Worm (Caenorhabditis elegans): Measurements from ENCODE around the gene F15B9.10.

Gene F15B9.10

DNA sequence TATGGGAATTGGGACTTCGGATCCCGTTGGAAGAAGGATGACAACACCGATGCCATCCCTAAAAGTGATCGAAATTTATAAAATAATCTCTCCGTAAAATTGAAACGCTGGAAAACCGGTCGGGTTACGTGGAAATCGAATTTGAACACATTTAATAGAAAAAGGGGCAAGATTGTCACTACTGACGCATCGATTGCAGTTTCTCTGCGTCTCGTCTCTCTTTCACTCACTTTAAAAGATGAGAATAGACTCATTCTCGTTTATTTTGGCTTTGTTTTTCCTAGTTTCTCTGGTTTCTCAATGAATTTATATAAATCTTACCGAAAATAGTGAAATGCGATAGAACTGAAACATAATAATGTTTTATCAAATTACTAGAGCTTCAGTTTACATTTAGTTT lies 32.9 kb upstream of the F15B9.10 start, which contains the start of gene scyl-1 (continued):
- TF ChIP-seq hmg-1.1 (GFP tag; IDR thresholded peaks at IDR 0.05) (peak; percentile 52), mxl-3 (GFP tag; optimal IDR thresholded peaks at IDR 0.05) (peak; percentile 15), nhr-11 (tag; optimal IDR thresholded peaks at IDR 0.05) (peak; percentile 56), F37D6.2 (tag; optimal IDR thresholded peaks at IDR 0.05) (no peak), nhr-6 (tag; optimal IDR thresholded peaks at IDR 0.05) (peak; percentile 96), ceh-20 (GFP tag; IDR thresholded peaks at IDR 0.05) (0 out of 2 replicates have a peak, but pooled peaks have one; percentile 41), jun-1 (tag; optimal IDR thresholded peaks at IDR 0.05) (peak; percentile 8), lin-13 (GFP tag; optimal IDR thresholded peaks at IDR 0.05) (peak; percentile 74), nhr-102 (tag; optimal IDR thresholded peaks at IDR 0.05) (peak; percentile 45), T26A8.4 (GFP tag; IDR thresholded peaks at IDR 0.05) (peak; percentile 75), hlh-11 (tag; optimal IDR thresholded peaks at IDR 0.05) (peak; percentile 78), fos-1 (tag; optimal IDR thresholded peaks at IDR 0.05) (no peak), rbr-2 (tag; optimal IDR thresholded peaks at IDR 0.05) (peak; percentile 68), fkh-10 (GFP tag; optimal IDR thresholded peaks at IDR 0.05) (peak; percentile 23), mes-2 (tag; optimal IDR thresholded peaks at IDR 0.05; ENCODE audit: poor library complexity, severe bottlenecking) (peak; percentile 89), aha-1 (tag) (no peak)

DNA sequence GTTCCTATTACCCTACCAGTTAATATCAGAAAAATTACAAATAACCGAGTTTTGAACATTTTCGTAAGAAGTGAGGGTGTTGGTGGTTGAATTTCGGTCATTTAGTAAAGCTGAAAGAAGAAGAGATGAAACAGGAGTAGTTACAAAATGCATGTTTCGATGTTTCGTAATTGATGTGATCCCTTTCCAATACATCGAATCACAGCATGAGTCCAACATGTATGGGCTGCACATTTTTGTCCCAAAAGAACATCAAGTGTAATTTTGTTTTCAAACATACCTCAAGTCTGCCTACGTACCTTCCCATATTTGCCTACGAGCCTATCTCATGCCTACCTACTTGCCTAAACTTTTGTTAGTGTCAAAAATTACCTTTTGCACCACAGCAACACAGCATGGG lies 27.7 kb upstream of the F15B9.10 start, which contains the start of gene W07G4.2:
Gene W07G4.2, minus strand, starts transcription at position 101 of the 400 bp plus-strand sequence.
- TF ChIP-seq nhr-6 (tag; optimal IDR thresholded peaks at IDR 0.05) (no peak), tra-1 (GFP tag; IDR thresholded peaks at IDR 0.05) (no peak), set-16 (GFP tag; IDR thresholded peaks at IDR 0.05) (no peak), hmg-1.1 (GFP tag; IDR thresholded peaks at IDR 0.05) (no peak), php-3 (GFP tag; IDR thresholded peaks at IDR 0.05) (no peak), D1046.2 (GFP tag; IDR thresholded peaks at IDR 0.05) (no peak), Y75B8A.6 (GFP tag; IDR thresholded peaks at IDR 0.05) (no peak), madf-5 (GFP tag; IDR thresholded peaks at IDR 0.05) (no peak), ceh-62 (tag; optimal IDR thresholded peaks at IDR 0.05) (no peak), ceh-20 (GFP tag; IDR thresholded peaks at IDR 0.05) (no peak), unc-62 (GFP tag; optimal IDR thresholded peaks at IDR 0.05 in 1 of 2) (no peak), unc-62 (tag; optimal IDR thresholded peaks at IDR 0.05) (no peak), daf-16 (GFP tag; optimal IDR thresholded peaks at IDR 0.05) (no peak), daf-16 (tag; optimal IDR thresholded peaks at IDR 0.05) (no peak), ama-1 (optimal IDR thresholded peaks at IDR 0.05) (no peak), aly-2 (tag; optimal IDR thresholded peaks at IDR 0.05) (no peak), mes-2 (tag; optimal IDR thresholded peaks at IDR 0.05; ENCODE audit: poor library complexity, severe bottlenecking) (no peak), nhr-42 (GFP tag; IDR thresholded peaks at IDR 0.05) (no peak)

DNA sequence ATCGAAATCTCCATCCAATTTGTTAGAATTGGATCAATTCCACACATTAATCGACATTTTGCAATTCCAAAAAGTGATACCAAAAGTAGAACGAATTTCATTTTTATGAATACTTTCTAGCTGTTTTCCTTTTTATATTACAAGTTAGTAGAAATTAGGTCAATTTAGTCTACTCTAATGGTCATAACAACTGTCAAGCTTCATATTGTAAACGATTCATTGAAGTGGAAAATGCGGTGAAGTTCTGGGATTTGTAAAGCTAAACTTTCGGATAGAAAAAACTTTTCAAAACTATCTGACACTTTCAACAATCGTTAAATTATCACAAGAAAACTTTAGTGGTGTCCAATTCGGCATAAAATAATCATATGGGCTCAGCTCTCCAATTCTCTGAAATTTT lies 25.9 kb upstream of the F15B9.10 start, which contains the start of gene W07G4.7:
Gene W07G4.7, minus strand, starts transcription at position 101 of the 400 bp plus-strand sequence.
- TF ChIP-seq ces-1 (GFP tag; optimal IDR thresholded peaks at IDR 0.05) (no peak), aha-1 (tag) (no peak), tra-1 (GFP tag; IDR thresholded peaks at IDR 0.05) (no peak), F49E8.2 (tag; optimal IDR thresholded peaks at IDR 0.05; ENCODE audit: borderline replicate concordance) (no peak), madf-5 (GFP tag; IDR thresholded peaks at IDR 0.05) (no peak), ceh-44 (GFP tag; IDR thresholded peaks at IDR 0.05) (no peak), daf-8 (GFP tag; IDR thresholded peaks at IDR 0.05) (no peak), egl-43 (GFP tag; IDR thresholded peaks at IDR 0.05) (no peak), dpl-1 (GFP tag; optimal IDR thresholded peaks at IDR 0.05) (no peak), F26F4.8 (GFP tag; conservative IDR thresholded peaks at IDR 0.05) (no peak), nhr-10 (tag; optimal IDR thresholded peaks at IDR 0.05) (no peak)

DNA sequence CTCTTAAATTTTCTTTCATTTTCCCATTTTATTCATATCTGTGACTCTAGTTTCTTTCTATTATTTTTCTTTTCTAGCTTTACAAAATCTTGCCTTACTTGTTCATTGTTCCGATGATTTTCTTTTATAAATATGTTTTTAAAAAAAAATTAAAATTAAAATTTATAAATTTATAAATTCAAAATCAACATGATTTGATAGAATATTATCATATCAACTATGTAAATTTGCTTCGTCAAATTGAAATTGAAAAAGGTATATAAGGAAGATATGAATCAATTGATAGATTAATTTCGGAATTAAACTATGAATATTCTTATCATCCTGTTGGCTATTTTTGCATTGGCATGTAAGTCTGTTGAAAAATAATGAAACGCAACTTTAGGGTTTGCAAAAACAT lies 24.5 kb upstream of the F15B9.10 start, which contains the start of gene W07G4.1:
Gene W07G4.1, plus strand, starts transcription at position 301 of the 400 bp plus-strand sequence.
- TF ChIP-seq ceh-32 (tag; optimal IDR thresholded peaks at IDR 0.05; ENCODE audit: poor library complexity) (no peak), jun-1 (tag; optimal IDR thresholded peaks at IDR 0.05) (no peak), Y75B8A.6 (GFP tag; IDR thresholded peaks at IDR 0.05) (no peak), dpl-1 (GFP tag; optimal IDR thresholded peaks at IDR 0.05) (no peak), lim-7 (GFP tag; IDR thresholded peaks at IDR 0.05) (no peak), pqm-1 (tag; optimal IDR thresholded peaks at IDR 0.05) (no peak), tra-1 (GFP tag; IDR thresholded peaks at IDR 0.05) (no peak), spr-3 (GFP tag; optimal IDR thresholded peaks at IDR 0.05) (no peak), F44E2.7 (GFP tag; IDR thresholded peaks at IDR 0.05) (no peak), mxl-3 (GFP tag; optimal IDR thresholded peaks at IDR 0.05) (no peak), ctbp-1 (GFP tag; IDR thresholded peaks at IDR 0.05) (no peak), mep-1 (tag; optimal IDR thresholded peaks at IDR 0.05) (no peak), nhr-28 (tag; optimal IDR thresholded peaks at IDR 0.05) (no peak)
